Fruit fly (Drosophila melanogaster) whole organism, embryonic: ENCODE results near the gene CG14135.

Experiments
- Aef1 ChIP-seq: fragments of 200-800 bp; sonication (Bioruptor generic); IDR thresholded peaks from 3 replicates; pipeline ENCODE4 v1.3.6; 2022; ENCODE audit warnings: missing biosample characterization, missing genetic modification characterization
- Atf3 ChIP-seq: fragments of 200-800 bp; sonication (Bioruptor generic); optimal IDR thresholded peaks from 3 replicates; lab custom pipeline; 2016; ENCODE audit warnings: missing biosample characterization, missing genetic modification characterization
- CG10565 ChIP-seq: fragments of 200-800 bp; sonication (Bioruptor generic); optimal IDR thresholded peaks from 3 replicates; lab custom pipeline; 2016; ENCODE audit warnings: missing biosample characterization, mild to moderate bottlenecking, missing genetic modification characterization
- CG11085 ChIP-seq: fragments of 200-800 bp; sonication (Bioruptor generic); IDR thresholded peaks from 2 replicates; pipeline ENCODE4 v1.3.6; 2022; ENCODE audit warnings: missing biosample characterization, missing genetic modification characterization
- CG11398 ChIP-seq: fragments of 200-800 bp; sonication (Bioruptor generic); optimal IDR thresholded peaks from 2 replicates; lab custom pipeline; 2016; ENCODE audit warnings: missing biosample characterization, missing genetic modification characterization
- CG11696 ChIP-seq: fragments of 200-800 bp; sonication (Bioruptor generic); IDR thresholded peaks from 2 replicates; pipeline ENCODE4 v1.3.6; 2022; ENCODE audit warnings: missing biosample characterization, missing genetic modification characterization
- CG15514 ChIP-seq: fragments of 200-800 bp; sonication (Bioruptor generic); optimal IDR thresholded peaks from 3 replicates; lab custom pipeline; 2017; ENCODE audit warnings: missing biosample characterization, missing genetic modification characterization, mild to moderate bottlenecking, moderate library complexity, missing genetic modification reagents
- CG1647 ChIP-seq: fragments of 200-800 bp; sonication (Bioruptor generic); optimal IDR thresholded peaks from 3 replicates; lab custom pipeline; 2016; ENCODE audit warnings: missing biosample characterization, missing genetic modification characterization
- CG43689 ChIP-seq: fragments of 200-800 bp; sonication (Bioruptor generic); IDR thresholded peaks from 2 replicates; pipeline ENCODE4 v1.3.6; 2022; ENCODE audit warnings: missing biosample characterization, missing genetic modification characterization
- CG6654 ChIP-seq: fragments of 200-800 bp; sonication (Bioruptor generic); optimal IDR thresholded peaks from 2 replicates; lab custom pipeline; 2017; ENCODE audit warnings: missing biosample characterization, mild to moderate bottlenecking, missing genetic modification characterization
- CG6765 ChIP-seq: fragments of 200-800 bp; sonication (Bioruptor generic); optimal IDR thresholded peaks from 3 replicates; lab custom pipeline; 2017; ENCODE audit warnings: missing biosample characterization, mild to moderate bottlenecking, missing genetic modification characterization
- CG7839 ChIP-seq: fragments of 200-800 bp; sonication (Bioruptor generic); optimal IDR thresholded peaks from 3 replicates; lab custom pipeline; 2018; ENCODE audit warnings: missing biosample characterization, mild to moderate bottlenecking, missing genetic modification characterization, moderate library complexity
- Deaf1 ChIP-seq: fragments of 200-800 bp; optimal IDR thresholded peaks from 3 replicates; lab custom pipeline; 2019; ENCODE audit warnings: missing biosample characterization, mild to moderate bottlenecking, missing genetic modification characterization, moderate library complexity
- Drgx ChIP-seq: fragments of 200-800 bp; sonication (Bioruptor generic); IDR thresholded peaks from 2 replicates; pipeline ENCODE4 v1.3.6; 2022; ENCODE audit warnings: missing biosample characterization, missing genetic modification characterization
- Eip74EF ChIP-seq, 2 experiments: fragments of 200-800 bp in 1 of 2; fragments of >200 bp in 1 of 2; sonication (Bioruptor generic) in 1 of 2; optimal IDR thresholded peaks; 2 replicates each; lab custom pipeline; 2017 to 2019; ENCODE audit warnings: missing biosample characterization in 2 of 2, missing genetic modification characterization in 2 of 2, mild to moderate bottlenecking in 1 of 2, moderate library complexity in 1 of 2
- Fer2 ChIP-seq: fragments of 200-800 bp; sonication (Bioruptor generic); optimal IDR thresholded peaks from 2 replicates; lab custom pipeline; 2018; ENCODE audit warnings: missing biosample characterization, mild to moderate bottlenecking, missing genetic modification characterization, moderate library complexity
- H15 ChIP-seq: fragments of 200-800 bp; sonication (Bioruptor generic); IDR thresholded peaks from 3 replicates; pipeline ENCODE4 v1.3.6; 2022; ENCODE audit warnings: missing biosample characterization, missing genetic modification characterization
- Hey ChIP-seq: fragments of 200-800 bp; sonication (Bioruptor generic); optimal IDR thresholded peaks from 3 replicates; lab custom pipeline; 2018; ENCODE audit warnings: missing biosample characterization, mild to moderate bottlenecking, missing genetic modification characterization
- Hr78 ChIP-seq, 2 experiments: fragments of 200-800 bp in 1 of 2; fragments of >200 bp in 1 of 2; sonication (Bioruptor generic) in 1 of 2; optimal IDR thresholded peaks; 2 replicates each; lab custom pipeline; 2017 to 2019; ENCODE audit warnings: missing biosample characterization in 2 of 2, missing genetic modification characterization in 2 of 2, mild to moderate bottlenecking in 1 of 2, moderate library complexity in 1 of 2
- Mad ChIP-seq: fragments of 200-800 bp; sonication (Bioruptor generic); optimal IDR thresholded peaks from 2 replicates; lab custom pipeline; 2016; ENCODE audit warnings: missing biosample characterization, missing genetic modification characterization
- Med ChIP-seq: fragments of 200-800 bp; sonication (Bioruptor generic); peaks from one replicate; lab custom pipeline; 2016; ENCODE audit warnings: missing biosample characterization, missing genetic modification characterization, mild to moderate bottlenecking, inconsistent platforms, moderate library complexity
- Meics ChIP-seq: fragments of 200-800 bp; sonication (Bioruptor generic); optimal IDR thresholded peaks from 2 replicates; lab custom pipeline; 2017; ENCODE audit warnings: missing biosample characterization, mild to moderate bottlenecking, missing genetic modification characterization
- Myb ChIP-seq: fragments of 200-800 bp; sonication (Bioruptor generic); optimal IDR thresholded peaks from 2 replicates; lab custom pipeline; 2016; ENCODE audit warnings: missing biosample characterization, missing genetic modification characterization
- Optix ChIP-seq: fragments of 200-800 bp; sonication (Bioruptor generic); IDR thresholded peaks from 3 replicates; pipeline ENCODE4 v1.3.6; 2022; ENCODE audit warnings: missing biosample characterization, missing genetic modification characterization
- Pdp1 ChIP-seq, 2 experiments: fragments of 200-800 bp; sonication (Bioruptor generic); optimal IDR thresholded peaks; 3 replicates each; lab custom pipeline; 2016; ENCODE audit warnings: missing biosample characterization in 2 of 2, missing genetic modification characterization in 2 of 2, mild to moderate bottlenecking in 1 of 2, moderate library complexity in 1 of 2
- Poxn ChIP-seq: fragments of 200-800 bp; sonication (Bioruptor generic); IDR thresholded peaks from 2 replicates; pipeline ENCODE4 v1.3.6; 2022; ENCODE audit warnings: missing biosample characterization, missing genetic modification characterization
- Usf ChIP-seq: fragments of 200-800 bp; sonication (Bioruptor generic); optimal IDR thresholded peaks from 2 replicates; lab custom pipeline; 2017; ENCODE audit warnings: missing genotype, missing biosample characterization, missing genetic modification characterization
- Xrp1 ChIP-seq: fragments of 200-800 bp; sonication (Bioruptor generic); IDR thresholded peaks from 2 replicates; pipeline ENCODE4 v1.3.6; 2022; ENCODE audit warnings: missing biosample characterization, missing genetic modification characterization
- crol ChIP-seq: fragments of 200-800 bp; sonication (Bioruptor generic); IDR thresholded peaks from 2 replicates; pipeline ENCODE4 v1.3.6; 2022; ENCODE audit warnings: missing biosample characterization, missing genetic modification characterization
- cwo ChIP-seq: fragments of 200-800 bp; sonication (Bioruptor generic); optimal IDR thresholded peaks from 3 replicates; lab custom pipeline; 2017; ENCODE audit warnings: missing biosample characterization, missing genetic modification characterization, mild to moderate bottlenecking, moderate library complexity, missing genetic modification reagents
- da ChIP-seq: fragments of 200-800 bp; sonication (Bioruptor generic); optimal IDR thresholded peaks from 2 replicates; lab custom pipeline; 2016; ENCODE audit warnings: missing biosample characterization, missing genetic modification characterization
- emc ChIP-seq: fragments of 200-800 bp; sonication (Bioruptor generic); optimal IDR thresholded peaks from 2 replicates; lab custom pipeline; 2016; ENCODE audit warnings: missing biosample characterization, missing genetic modification characterization
- hbn ChIP-seq: fragments of 200-800 bp; sonication (Bioruptor generic); IDR thresholded peaks from 2 replicates; pipeline ENCODE4 v1.3.6; 2022; ENCODE audit warnings: missing biosample characterization, missing genetic modification characterization; ENCODE audit not compliant: partially characterized antibody
- jing ChIP-seq: fragments of 200-800 bp; sonication (Bioruptor generic); optimal IDR thresholded peaks from 2 replicates; lab custom pipeline; 2018; ENCODE audit warnings: missing biosample characterization, mild to moderate bottlenecking, missing genetic modification characterization
- nau ChIP-seq: fragments of 200-800 bp; sonication (Bioruptor generic); optimal IDR thresholded peaks from 3 replicates; lab custom pipeline; 2017; ENCODE audit warnings: missing biosample characterization, mild to moderate bottlenecking, missing genetic modification characterization, missing genetic modification reagents
- pfk ChIP-seq: fragments of 200-800 bp; sonication (Bioruptor generic); optimal IDR thresholded peaks from 2 replicates; lab custom pipeline; 2018; ENCODE audit warnings: missing biosample characterization, mild to moderate bottlenecking, missing genetic modification characterization, moderate library complexity
- row ChIP-seq: fragments of 200-800 bp; sonication (Bioruptor generic); IDR thresholded peaks from 3 replicates; pipeline ENCODE4 v1.3.6; 2022; ENCODE audit warnings: missing biosample characterization, missing genetic modification characterization
- twi ChIP-seq: fragments of 200-800 bp; optimal IDR thresholded peaks from 2 replicates; lab custom pipeline; 2019; ENCODE audit warnings: missing biosample characterization, mild to moderate bottlenecking, missing genetic modification characterization, moderate library complexity
- vvl ChIP-seq: fragments of 200-800 bp; sonication (Bioruptor generic); IDR thresholded peaks from 2 replicates; pipeline ENCODE4 v1.3.6; 2022; ENCODE audit warnings: missing biosample characterization, missing genetic modification characterization
- zfh1 ChIP-seq: fragments of 200-800 bp; sonication (Bioruptor generic); IDR thresholded peaks from 3 replicates; pipeline ENCODE4 v1.3.6; 2022; ENCODE audit warnings: missing biosample characterization, missing genetic modification characterization

The CG14135 gene

dm6 chr3L:11696294-11697116 lies 5.1 kb downstream of the CG14135 start, which contains the start of gene Dph1 (continued):
- TF ChIP-seq Fer2 (tag; lab: Kevin White, UChicago) = no peak

- TF ChIP-seq Med (peak; percentile 33), CG43689 (GFP tag; lab: Robert Waterston, UW) (no peak)
- TF ChIP-seq, all 482 proteins: peak for 1
These were observed 7.8 kb downstream of the CG14135 start, which contains the start of gene Dnai2 for dm6 chr3L:11699163-11699562. Dnai2 (minus strand) TSS chr3L:11699263.

DNA sequence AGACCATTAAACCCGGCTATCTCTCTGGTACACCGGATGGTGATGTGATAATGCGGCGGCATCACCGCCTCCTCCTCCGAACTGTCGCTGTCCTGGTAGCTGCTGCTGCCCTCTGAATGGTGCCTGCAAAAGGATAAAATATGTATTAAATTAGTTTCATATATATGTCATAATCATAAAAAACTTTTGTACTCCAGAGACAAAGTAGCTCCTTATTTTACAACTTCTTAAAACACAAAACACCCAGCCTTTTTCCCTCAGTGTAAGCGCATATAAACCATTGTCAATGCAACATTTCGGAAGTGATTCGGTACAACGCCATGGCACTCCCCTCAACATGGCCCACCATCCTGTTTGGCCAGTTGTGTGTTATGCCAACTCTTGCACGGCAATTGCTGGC lies 10.3 kb downstream of the CG14135 start:
- TF ChIP-seq Hey (tag; lab: Kevin White, UChicago) = no peak
- peak; percentile 43 for TF ChIP-seq Drgx (GFP tag; lab: Robert Waterston, UW)
- TF ChIP-seq, all 482 proteins: peak for 1

dm6 chr3L:11703579-11703978 lies 12.2 kb downstream of the CG14135 start:
- TF ChIP-seq emc (GFP tag; lab: Kevin White, UChicago) = no peak
- TF ChIP-seq Med = peak; percentile 61
- TF ChIP-seq Atf3 (GFP tag; lab: Kevin White, UChicago) = no peak
- TF ChIP-seq CG10565 = no peak
- TF ChIP-seq Hr78 (GFP tag; optimal IDR thresholded peaks at IDR 0.05; lab: Kevin White, UChicago) = peak in 1 of 2 experiments; percentile 18
- TF ChIP-seq twi = peak; percentile 32
- no peak for TF ChIP-seq pfk (GFP tag; lab: Kevin White, UChicago)
- TF ChIP-seq zfh1 (GFP tag; lab: Robert Waterston, UW) = 0 out of 3 replicates have a peak, but pooled peaks have one; percentile 25
- no peak for TF ChIP-seq da (GFP tag; lab: Kevin White, UChicago)
- TF ChIP-seq hbn (GFP tag; lab: Robert Waterston, UW) = no peak
- TF ChIP-seq vvl = peak; percentile 19; the same call in 1 of the 2 replicates
- no peak for TF ChIP-seq Xrp1 (GFP tag; lab: Robert Waterston, UW)
- TF ChIP-seq CG6654 (GFP tag; lab: Kevin White, UChicago) = no peak
- TF ChIP-seq nau (GFP tag; lab: Kevin White, UChicago) = peak; percentile 38
- peak; percentile 22 for TF ChIP-seq cwo (GFP tag; lab: Kevin White, UChicago)
- TF ChIP-seq crol (GFP tag; lab: Robert Waterston, UW) = peak; percentile 26; the same call in 1 of the 2 replicates
- TF ChIP-seq Myb (GFP tag; lab: Kevin White, UChicago) = no peak
- TF ChIP-seq H15 (GFP tag; lab: Robert Waterston, UW) = no peak
- no peak for TF ChIP-seq Aef1
- no peak for TF ChIP-seq Deaf1 (tag; lab: Kevin White, UChicago)
- TF ChIP-seq, all 482 proteins: peak for 8

- TF ChIP-seq Meics (GFP tag; lab: Kevin White, UChicago) (no peak), Eip74EF (GFP tag; optimal IDR thresholded peaks at IDR 0.05; lab: Kevin White, UChicago) (peak in 1 of 2 experiments; percentile 50), CG7839 (tag; lab: Kevin White, UChicago) (no peak), row (peak; percentile 8; the same call in 1 of the 3 replicates), Pdp1 (GFP tag; optimal IDR thresholded peaks at IDR 0.05; lab: Kevin White, UChicago) (peak in 1 of 2 experiments; percentile 92), CG11085 (no peak), CG11696 (GFP tag; lab: Robert Waterston, UW) (peak; percentile 65), CG6765 (GFP tag; lab: Kevin White, UChicago) (no peak), Optix (GFP tag; lab: Robert Waterston, UW) (no peak), Usf (GFP tag; lab: Kevin White, UChicago) (no peak), CG15514 (peak; percentile 3), CG11398 (GFP tag; lab: Kevin White, UChicago) (no peak), CG1647 (GFP tag; lab: Kevin White, UChicago) (no peak), jing (GFP tag; lab: Kevin White, UChicago) (no peak), Poxn (no peak), Mad (GFP tag; lab: Kevin White, UChicago) (no peak)
These were observed 13.7 kb downstream of the CG14135 start for dm6 chr3L:11704902-11705546.
